Worm (Caenorhabditis elegans) whole organism, young adult: ENCODE measurements around the gene R08D7.7.

Source experiments
- F57A8.1 ChIP-seq: fragments of 200-800 bp; sonication (Bioruptor generic); optimal IDR thresholded peaks from 2 replicates; lab custom pipeline; 2018; ENCODE audit warnings: mild to moderate bottlenecking, missing genetic modification characterization, moderate library complexity, missing compliant biosample characterization
- T26A5.8 ChIP-seq: sonication (generic microtip); optimal IDR thresholded peaks from 2 replicates; lab custom pipeline; 2016; ENCODE audit warnings: missing genetic modification characterization, missing compliant biosample characterization
- attf-3 ChIP-seq: fragments of 200-800 bp; sonication (Bioruptor generic); conservative IDR thresholded peaks from 2 replicates; pipeline ENCODE4 v1.3.6; 2022; ENCODE audit warnings: missing genetic modification reagents, missing genetic modification characterization, missing compliant biosample characterization
- ceh-100 ChIP-seq: fragments of 200-800 bp; sonication (Bioruptor generic); IDR thresholded peaks from 2 replicates; pipeline ENCODE4 v1.3.6; 2022; ENCODE audit warnings: missing genetic modification reagents, missing genetic modification characterization, missing compliant biosample characterization
- dpl-1 ChIP-seq: fragments of 150-350 bp; optimal IDR thresholded peaks from 2 replicates; lab custom pipeline; 2014; ENCODE audit warnings: missing biosample characterization, missing genetic modification reagents, missing genetic modification characterization
- nfya-1 ChIP-seq: sonication (generic microtip); optimal IDR thresholded peaks from 2 replicates; lab custom pipeline; 2017; ENCODE audit warnings: antibody characterized with exemption, missing compliant biosample characterization, missing genetic modification characterization, borderline replicate concordance; ENCODE audit not compliant: insufficient read depth
- nhr-120 ChIP-seq: fragments of 200-800 bp; sonication (Bioruptor generic); IDR thresholded peaks from 2 replicates; pipeline ENCODE4 v1.3.6; 2022; ENCODE audit warnings: missing genetic modification characterization, missing compliant biosample characterization
- pha-4 ChIP-seq: fragments of 150-350 bp; sonication (generic microtip); optimal IDR thresholded peaks from 2 replicates; lab custom pipeline; 2014; ENCODE audit warnings: missing biosample characterization, missing genetic modification reagents, missing genetic modification characterization
- snpc-4 ChIP-seq, 5 experiments: fragments of 150-350 bp in 1 of 5; sonication (generic microtip) in 4 of 5; optimal IDR thresholded peaks; 2 replicates each; lab custom pipeline; 2014 to 2018; ENCODE audit warnings: missing genetic modification characterization in 5 of 5, missing biosample characterization in 3 of 5, antibody characterized with exemption in 2 of 5, mild to moderate bottlenecking in 2 of 5, missing compliant biosample characterization in 2 of 5, missing genotype in 2 of 5, moderate library complexity in 2 of 5, missing genetic modification reagents in 1 of 5
- sptf-2 ChIP-seq: fragments of 200-800 bp; sonication (Bioruptor generic); optimal IDR thresholded peaks from 2 replicates; lab custom pipeline; 2018; ENCODE audit warnings: mild to moderate bottlenecking, missing genetic modification characterization, missing compliant biosample characterization
- unc-62 ChIP-seq: fragments of 150-350 bp; optimal IDR thresholded peaks from 2 replicates; lab custom pipeline; 2014; ENCODE audit warnings: missing biosample characterization, missing genetic modification reagents, missing genetic modification characterization

- TF ChIP-seq unc-62 (GFP tag; lab: Kevin White, UChicago) (no peak), nfya-1 (tag; lab: Kevin White, UChicago) (no peak), snpc-4 (GFP tag; optimal IDR thresholded peaks at IDR 0.05; lab: Kevin White, UChicago) (peak; percentile 8), snpc-4 (tag; optimal IDR thresholded peaks at IDR 0.05; lab: Kevin White, UChicago) (peak in 1 of 4 experiments; percentile 5), F57A8.1 (GFP tag; lab: Kevin White, UChicago) (no peak), nhr-120 (GFP tag; lab: Robert Waterston, UW) (no peak), T26A5.8 (no peak), pha-4 (no peak), dpl-1 (GFP tag; lab: Kevin White, UChicago) (peak; percentile 63), ceh-100 (GFP tag; lab: Robert Waterston, UW) (no peak), sptf-2 (GFP tag; lab: Kevin White, UChicago) (no peak), attf-3 (GFP tag; lab: Robert Waterston, UW) (no peak)
These were observed 33.7 kb upstream of the R08D7.7 start, which contains the start of the genes ZK643.5 and ZK643.2 for ce11 chrIII:8956146-8956646.
